Fruit fly (Drosophila melanogaster) whole organism, embryonic: ENCODE measurements around the gene bab2.

ENCODE experiments used
- B-H2 ChIP-seq: fragments of 200-800 bp; sonication (Bioruptor generic); optimal IDR thresholded peaks from 2 replicates; lab custom pipeline; 2018; ENCODE audit warnings: missing biosample characterization, mild to moderate bottlenecking, missing genetic modification characterization
- CG10147 ChIP-seq: fragments of 200-800 bp; sonication (Bioruptor generic); optimal IDR thresholded peaks from 2 replicates; lab custom pipeline; 2019; ENCODE audit warnings: missing biosample characterization, mild to moderate bottlenecking, missing genetic modification characterization, moderate library complexity
- CG1233 ChIP-seq: fragments of 200-800 bp; sonication (Bioruptor generic); optimal IDR thresholded peaks from 4 replicates; lab custom pipeline; 2018; ENCODE audit warnings: missing biosample characterization, mild to moderate bottlenecking, missing genetic modification characterization
- CG13424 ChIP-seq: fragments of 200-800 bp; sonication (Bioruptor generic); optimal IDR thresholded peaks from 2 replicates; lab custom pipeline; 2019; ENCODE audit warnings: missing biosample characterization, mild to moderate bottlenecking, missing genetic modification characterization, moderate library complexity
- CG14667 ChIP-seq: fragments of 200-800 bp; sonication (Bioruptor generic); IDR thresholded peaks from 2 replicates; pipeline ENCODE4 v1.3.6; 2022; ENCODE audit warnings: missing biosample characterization, missing genetic modification characterization
- CG15073 ChIP-seq: fragments of 200-800 bp; sonication (Bioruptor generic); optimal IDR thresholded peaks from 2 replicates; lab custom pipeline; 2016; ENCODE audit warnings: missing biosample characterization, missing genetic modification characterization
- CG1529 ChIP-seq: fragments of 200-800 bp; sonication (Bioruptor generic); optimal IDR thresholded peaks from 3 replicates; lab custom pipeline; 2018; ENCODE audit warnings: missing biosample characterization, missing genetic modification characterization
- CG15479 ChIP-seq: fragments of 200-800 bp; sonication (Bioruptor generic); optimal IDR thresholded peaks from 3 replicates; lab custom pipeline; 2019; ENCODE audit warnings: missing biosample characterization, mild to moderate bottlenecking, missing genetic modification characterization, moderate library complexity
- CG1832 ChIP-seq: fragments of 200-800 bp; sonication (Bioruptor generic); optimal IDR thresholded peaks from 2 replicates; lab custom pipeline; 2017; ENCODE audit warnings: missing biosample characterization, mild to moderate bottlenecking, missing genetic modification characterization, inconsistent platforms
- CG2129 ChIP-seq: fragments of 200-800 bp; sonication (Bioruptor generic); IDR thresholded peaks from 2 replicates; pipeline ENCODE4 v1.3.6; 2022; ENCODE audit warnings: missing biosample characterization, missing genetic modification characterization; ENCODE audit not compliant: partially characterized antibody
- CG2712 ChIP-seq: fragments of 200-800 bp; optimal IDR thresholded peaks from 3 replicates; lab custom pipeline; 2019; ENCODE audit warnings: missing biosample characterization, mild to moderate bottlenecking, missing genetic modification characterization, moderate library complexity
- CG34224 ChIP-seq: fragments of 200-800 bp; sonication (Bioruptor generic); IDR thresholded peaks from 3 replicates; pipeline ENCODE4 v1.3.6; 2022; ENCODE audit warnings: missing biosample characterization, missing genetic modification characterization; ENCODE audit not compliant: partially characterized antibody
- CG42726 ChIP-seq: fragments of 200-800 bp; sonication (Bioruptor generic); IDR thresholded peaks from 2 replicates; pipeline ENCODE4 v1.3.6; 2022; ENCODE audit warnings: missing biosample characterization, missing genetic modification characterization; ENCODE audit not compliant: partially characterized antibody
- CG4820 ChIP-seq: fragments of 200-800 bp; sonication (Bioruptor generic); optimal IDR thresholded peaks from 3 replicates; lab custom pipeline; 2016; ENCODE audit warnings: missing biosample characterization, missing genetic modification characterization
- CG5953 ChIP-seq: fragments of 200-800 bp; sonication (Bioruptor generic); IDR thresholded peaks from 2 replicates; pipeline ENCODE4 v1.3.6; 2022; ENCODE audit warnings: missing biosample characterization, missing genetic modification characterization
- CG6272 ChIP-seq: fragments of 200-800 bp; sonication (Bioruptor generic); IDR thresholded peaks from 2 replicates; pipeline ENCODE4 v1.3.6; 2022; ENCODE audit warnings: missing biosample characterization, missing genetic modification characterization
- CG7357 ChIP-seq: fragments of 200-800 bp; sonication (Bioruptor generic); IDR thresholded peaks from 3 replicates; pipeline ENCODE4 v1.3.6; 2022; ENCODE audit warnings: missing biosample characterization, missing genetic modification characterization
- CG7987 ChIP-seq: fragments of 200-800 bp; sonication (Bioruptor generic); optimal IDR thresholded peaks from 2 replicates; lab custom pipeline; 2018; ENCODE audit warnings: missing biosample characterization, mild to moderate bottlenecking, missing genetic modification characterization, moderate library complexity
- CG8089 ChIP-seq: fragments of 200-800 bp; sonication (Bioruptor generic); optimal IDR thresholded peaks from 3 replicates; lab custom pipeline; 2016; ENCODE audit warnings: missing biosample characterization, missing genetic modification characterization
- CG9437 ChIP-seq: fragments of 200-800 bp; sonication (Bioruptor generic); optimal IDR thresholded peaks from 2 replicates; lab custom pipeline; 2018; ENCODE audit warnings: missing biosample characterization, mild to moderate bottlenecking, missing genetic modification characterization
- CG9727 ChIP-seq: fragments of 200-800 bp; sonication (Bioruptor generic); optimal IDR thresholded peaks from 3 replicates; lab custom pipeline; 2017; ENCODE audit warnings: missing biosample characterization, mild to moderate bottlenecking, missing genetic modification characterization
- GATAe ChIP-seq: fragments of 200-800 bp; sonication (Bioruptor generic); conservative IDR thresholded peaks from 2 replicates; pipeline ENCODE4 v1.3.6; 2022; ENCODE audit warnings: missing biosample characterization, missing genetic modification characterization
- H2.0 ChIP-seq: fragments of 200-800 bp; sonication (Bioruptor generic); IDR thresholded peaks from 2 replicates; pipeline ENCODE4 v1.3.6; 2022; ENCODE audit warnings: missing biosample characterization, missing genetic modification characterization
- HLH4C ChIP-seq: fragments of 200-800 bp; sonication (Bioruptor generic); IDR thresholded peaks from 3 replicates; pipeline ENCODE4 v1.3.6; 2022; ENCODE audit warnings: missing biosample characterization, missing genetic modification characterization; ENCODE audit not compliant: partially characterized antibody
- Kr ChIP-seq: fragments of 200-800 bp; sonication (Bioruptor generic); optimal IDR thresholded peaks from 2 replicates; lab custom pipeline; 2017; ENCODE audit warnings: missing biosample characterization, mild to moderate bottlenecking, missing genetic modification characterization
- Mrtf ChIP-seq: fragments of 200-800 bp; sonication (Bioruptor generic); IDR thresholded peaks from 3 replicates; pipeline ENCODE4 v1.3.6; 2022; ENCODE audit warnings: missing biosample characterization, missing genetic modification characterization
- NFAT ChIP-seq: fragments of 200-800 bp; sonication (Bioruptor generic); IDR thresholded peaks from 2 replicates; pipeline ENCODE4 v1.3.6; 2022; ENCODE audit warnings: missing biosample characterization, missing genetic modification characterization
- Pdp1 ChIP-seq, 2 experiments: fragments of 200-800 bp; sonication (Bioruptor generic); optimal IDR thresholded peaks; 3 replicates each; lab custom pipeline; 2016; ENCODE audit warnings: missing biosample characterization in 2 of 2, missing genetic modification characterization in 2 of 2, mild to moderate bottlenecking in 1 of 2, moderate library complexity in 1 of 2
- abd-A ChIP-seq: fragments of 200-800 bp; sonication (Bioruptor generic); optimal IDR thresholded peaks from 3 replicates; lab custom pipeline; 2019; ENCODE audit warnings: missing biosample characterization, mild to moderate bottlenecking, missing genetic modification characterization, moderate library complexity
- ac ChIP-seq: fragments of 200-800 bp; sonication (Bioruptor generic); optimal IDR thresholded peaks from 3 replicates; lab custom pipeline; 2017; ENCODE audit warnings: missing biosample characterization, mild to moderate bottlenecking, missing genetic modification characterization
- aop ChIP-seq: fragments of 200-800 bp; sonication (Bioruptor generic); IDR thresholded peaks from 2 replicates; pipeline ENCODE4 v1.3.6; 2022; ENCODE audit warnings: missing biosample characterization, missing genetic modification characterization
- ase ChIP-seq: fragments of 200-800 bp; sonication (Bioruptor generic); IDR thresholded peaks from 3 replicates; pipeline ENCODE4 v1.3.6; 2022; ENCODE audit warnings: missing biosample characterization, missing genetic modification characterization
- caup ChIP-seq: fragments of 200-800 bp; sonication (Bioruptor generic); optimal IDR thresholded peaks from 3 replicates; lab custom pipeline; 2017; ENCODE audit warnings: missing biosample characterization, mild to moderate bottlenecking, missing genetic modification characterization, moderate library complexity; ENCODE audit not compliant: severe bottlenecking
- crc ChIP-seq: fragments of 200-800 bp; sonication (Bioruptor generic); optimal IDR thresholded peaks from 2 replicates; lab custom pipeline; 2016; ENCODE audit warnings: missing biosample characterization, missing genetic modification characterization
- dmrt11E ChIP-seq: fragments of 200-800 bp; sonication (Bioruptor generic); optimal IDR thresholded peaks from 3 replicates; lab custom pipeline; 2018; ENCODE audit warnings: missing biosample characterization, mild to moderate bottlenecking, missing genetic modification characterization, moderate library complexity
- emc ChIP-seq: fragments of 200-800 bp; sonication (Bioruptor generic); optimal IDR thresholded peaks from 2 replicates; lab custom pipeline; 2016; ENCODE audit warnings: missing biosample characterization, missing genetic modification characterization
- ems ChIP-seq: fragments of 200-800 bp; sonication (Bioruptor generic); optimal IDR thresholded peaks from 3 replicates; lab custom pipeline; 2016; ENCODE audit warnings: missing biosample characterization, missing genetic modification characterization
- fd3F ChIP-seq: fragments of 200-800 bp; sonication (Bioruptor generic); optimal IDR thresholded peaks from 2 replicates; lab custom pipeline; 2018; ENCODE audit warnings: missing biosample characterization, mild to moderate bottlenecking, missing genetic modification characterization, moderate library complexity
- fd96Cb ChIP-seq: fragments of 200-800 bp; sonication (Bioruptor generic); optimal IDR thresholded peaks from 2 replicates; lab custom pipeline; 2018; ENCODE audit warnings: missing biosample characterization, mild to moderate bottlenecking, missing genetic modification characterization, moderate library complexity
- ftz-f1 ChIP-seq: fragments of 200-800 bp; sonication (Bioruptor generic); optimal IDR thresholded peaks from 2 replicates; lab custom pipeline; 2016; ENCODE audit warnings: missing biosample characterization, missing genetic modification characterization
- gcm2 ChIP-seq: fragments of 200-800 bp; sonication (Bioruptor generic); optimal IDR thresholded peaks from 2 replicates; lab custom pipeline; 2016; ENCODE audit warnings: missing biosample characterization, missing genetic modification characterization
- gfzf ChIP-seq: fragments of 200-800 bp; sonication (Bioruptor generic); optimal IDR thresholded peaks from 2 replicates; lab custom pipeline; 2016; ENCODE audit warnings: missing biosample characterization, mild to moderate bottlenecking, missing genetic modification characterization, moderate library complexity
- jigr1 ChIP-seq: fragments of 200-800 bp; sonication (Bioruptor generic); IDR thresholded peaks from 3 replicates; pipeline ENCODE4 v1.3.6; 2022; ENCODE audit warnings: missing biosample characterization, missing genetic modification characterization
- sim ChIP-seq: fragments of 200-800 bp; sonication (Bioruptor generic); IDR thresholded peaks from 2 replicates; pipeline ENCODE4 v1.3.6; 2022; ENCODE audit warnings: missing biosample characterization, missing genetic modification characterization
- slbo ChIP-seq: fragments of 200-800 bp; sonication (Bioruptor generic); IDR thresholded peaks from 2 replicates; pipeline ENCODE4 v1.3.6; 2022; ENCODE audit warnings: missing biosample characterization, missing genetic modification characterization
- tup ChIP-seq: fragments of 200-800 bp; sonication (Bioruptor generic); optimal IDR thresholded peaks from 2 replicates; lab custom pipeline; 2016; ENCODE audit warnings: missing biosample characterization, mild to moderate bottlenecking, missing genetic modification characterization, moderate library complexity
- tx ChIP-seq: fragments of 200-800 bp; sonication (Bioruptor generic); optimal IDR thresholded peaks from 2 replicates; lab custom pipeline; 2016; ENCODE audit warnings: missing biosample characterization, missing genetic modification characterization
- unpg ChIP-seq: fragments of 200-800 bp; sonication (Bioruptor generic); optimal IDR thresholded peaks from 3 replicates; lab custom pipeline; 2018; ENCODE audit warnings: missing biosample characterization, mild to moderate bottlenecking, missing genetic modification characterization, moderate library complexity
- wor ChIP-seq: fragments of 200-800 bp; sonication (Bioruptor generic); IDR thresholded peaks from 2 replicates; pipeline ENCODE4 v1.3.6; 2022; ENCODE audit warnings: missing biosample characterization, missing genetic modification characterization
- yki ChIP-seq: fragments of >200 bp; optimal IDR thresholded peaks from 3 replicates; lab custom pipeline; 2018
- zen ChIP-seq: fragments of 200-800 bp; sonication (Bioruptor generic); optimal IDR thresholded peaks from 3 replicates; lab custom pipeline; 2018; ENCODE audit warnings: missing biosample characterization, mild to moderate bottlenecking, missing genetic modification characterization, moderate library complexity

The bab2 gene

DNA sequence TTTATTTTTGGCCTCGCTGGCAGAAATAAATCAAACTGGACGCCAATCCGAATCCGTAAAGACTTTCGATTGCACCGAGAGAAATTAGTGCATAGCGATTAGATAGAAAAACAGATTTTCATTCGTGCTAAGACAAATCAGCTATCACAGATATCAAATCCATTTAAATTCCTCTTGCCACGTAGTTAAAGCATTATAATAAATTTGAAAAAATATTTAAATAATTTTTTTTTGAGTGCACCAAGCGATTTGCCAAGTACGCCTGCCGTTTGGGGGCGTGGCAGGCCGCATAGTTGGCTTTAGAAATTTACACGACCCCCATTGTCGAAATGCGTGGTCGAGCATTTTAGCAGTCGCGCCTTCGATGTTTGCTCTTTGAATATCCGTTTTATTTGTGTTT lies 25.4 kb downstream of the bab2 start (continued):
- TF ChIP-seq gcm2 (GFP tag; lab: Kevin White, UChicago), result no peak
- TF ChIP-seq emc (GFP tag; lab: Kevin White, UChicago), result no peak
- TF ChIP-seq wor, result no peak
- TF ChIP-seq crc (GFP tag; lab: Kevin White, UChicago), result no peak
- TF ChIP-seq CG7357 (GFP tag; lab: Robert Waterston, UW), result no peak
- TF ChIP-seq CG5953 (GFP tag; lab: Robert Waterston, UW), result no peak
- no peak for TF ChIP-seq CG7987 (GFP tag; lab: Kevin White, UChicago)
- no peak for TF ChIP-seq ftz-f1 (GFP tag; lab: Kevin White, UChicago)
- TF ChIP-seq ase (GFP tag; lab: Robert Waterston, UW), result peak; percentile 56; the same call in 1 of the 3 replicates
- no peak for TF ChIP-seq GATAe (GFP tag; lab: Robert Waterston, UW)
- TF ChIP-seq H2.0 (GFP tag; lab: Robert Waterston, UW), result no peak
- TF ChIP-seq CG2129 (GFP tag; lab: Robert Waterston, UW), result no peak
- no peak for TF ChIP-seq gfzf
- TF ChIP-seq jigr1, result no peak
- peak; percentile 51 for TF ChIP-seq CG6272 (GFP tag; lab: Robert Waterston, UW)
- no peak for TF ChIP-seq tup (GFP tag; lab: Kevin White, UChicago)
- TF ChIP-seq B-H2, result no peak
- TF ChIP-seq CG15479 (GFP tag; lab: Kevin White, UChicago), result no peak
- no peak for TF ChIP-seq abd-A (tag; lab: Kevin White, UChicago)
- TF ChIP-seq Kr (GFP tag; lab: Kevin White, UChicago), result no peak
- TF ChIP-seq CG1529, result no peak
- TF ChIP-seq CG14667 (GFP tag; lab: Robert Waterston, UW), result 0 out of 2 replicates have a peak, but pooled peaks have one; percentile 13
- TF ChIP-seq zen, result peak; percentile 20
- TF ChIP-seq CG34224, result no peak
- no peak for TF ChIP-seq tx
- TF ChIP-seq CG15073, result no peak
- TF ChIP-seq CG42726 (GFP tag; lab: Robert Waterston, UW), result no peak
- peak; percentile 61 for TF ChIP-seq CG2712 (tag; lab: Kevin White, UChicago)
- TF ChIP-seq HLH4C (GFP tag; lab: Robert Waterston, UW), result no peak
- no peak for TF ChIP-seq dmrt11E (tag; lab: Kevin White, UChicago)
- TF ChIP-seq CG1832 (GFP tag; lab: Kevin White, UChicago), result no peak
- TF ChIP-seq unpg, result peak; percentile 59
- TF ChIP-seq aop (GFP tag; lab: Robert Waterston, UW), result no peak
- TF ChIP-seq Pdp1 (GFP tag; optimal IDR thresholded peaks at IDR 0.05; lab: Kevin White, UChicago), result peak in 1 of 2 experiments; percentile 22
- TF ChIP-seq CG1233, result no peak
- TF ChIP-seq CG9437, result peak; percentile 11
- 0 out of 3 replicates have a peak, but pooled peaks have one; percentile 23 for TF ChIP-seq Mrtf (GFP tag; lab: Robert Waterston, UW)
- TF ChIP-seq ems, result no peak
- peak; percentile 31 for TF ChIP-seq caup (GFP tag; lab: Kevin White, UChicago)
- no peak for TF ChIP-seq sim (GFP tag; lab: Robert Waterston, UW)
- TF ChIP-seq fd96Cb (tag; lab: Kevin White, UChicago), result peak; percentile 25
- no peak for TF ChIP-seq CG8089
- TF ChIP-seq fd3F (GFP tag; lab: Kevin White, UChicago), result peak; percentile 20
- peak; percentile 59 for TF ChIP-seq NFAT (GFP tag; lab: Robert Waterston, UW)
- TF ChIP-seq slbo (GFP tag; lab: Robert Waterston, UW), result peak; percentile 74
- peak; percentile 52 for TF ChIP-seq CG9727 (GFP tag; lab: Kevin White, UChicago)
- peak; percentile 16 for TF ChIP-seq CG10147 (GFP tag; lab: Kevin White, UChicago)
- TF ChIP-seq yki (lab: Kevin White, UChicago), result no peak
- TF ChIP-seq CG13424, result peak; percentile 49
- TF ChIP-seq CG4820 (GFP tag; lab: Kevin White, UChicago), result no peak
- no peak for TF ChIP-seq ac
